Worm (Caenorhabditis elegans): Measurements from ENCODE around the gene catp-8.

catp-8 gene

ce11 chrIV:11433709-11434108, 45.3 kb downstream of the catp-8 start (continued):
- peak; percentile 43 for TF ChIP-seq lin-54 (GFP tag; optimal IDR thresholded peaks at IDR 0.05)
- no peak for TF ChIP-seq die-1 (tag; optimal IDR thresholded peaks at IDR 0.05)
- no peak for TF ChIP-seq lin-35 (GFP tag; optimal IDR thresholded peaks at IDR 0.05)
- no peak for TF ChIP-seq F52B5.7 (tag; optimal IDR thresholded peaks at IDR 0.05)
- TF ChIP-seq dpl-1 (GFP tag; optimal IDR thresholded peaks at IDR 0.05), result peak; percentile 32
- no peak for TF ChIP-seq nhr-179 (tag; optimal IDR thresholded peaks at IDR 0.05)
- TF ChIP-seq ets-4 (GFP tag; optimal IDR thresholded peaks at IDR 0.05), result no peak
- no peak for TF ChIP-seq ceh-79 (tag; optimal IDR thresholded peaks at IDR 0.05)
- no peak for TF ChIP-seq hmg-20 (GFP tag; IDR thresholded peaks at IDR 0.05)
- TF ChIP-seq nfya-1 (tag; optimal IDR thresholded peaks at IDR 0.05; ENCODE audit: borderline replicate concordance, insufficient read depth), result no peak
- no peak for TF ChIP-seq nhr-90 (tag; optimal IDR thresholded peaks at IDR 0.05)
- no peak for TF ChIP-seq tbx-9 (tag; optimal IDR thresholded peaks at IDR 0.05; ENCODE audit: borderline replicate concordance)
- TF ChIP-seq D2030.7 (GFP tag; IDR thresholded peaks at IDR 0.05), result no peak
- no peak for TF ChIP-seq rpc-1 (optimal IDR thresholded peaks at IDR 0.05)
- TF ChIP-seq rpc-1 (tag; optimal IDR thresholded peaks at IDR 0.05), result no peak
- TF ChIP-seq ztf-6 (GFP tag; IDR thresholded peaks at IDR 0.05), result no peak
- TF ChIP-seq ztf-25 (GFP tag; IDR thresholded peaks at IDR 0.05), result no peak
- no peak for TF ChIP-seq snpc-1.3 (tag; optimal IDR thresholded peaks at IDR 0.05; ENCODE audit: insufficient read depth)
- TF ChIP-seq K11D2.4 (GFP tag; IDR thresholded peaks at IDR 0.05), result no peak
- TF ChIP-seq K12H6.12 (tag; optimal IDR thresholded peaks at IDR 0.05), result no peak
- TF ChIP-seq dpff-1 (tag; optimal IDR thresholded peaks at IDR 0.05), result no peak
- no peak for TF ChIP-seq madf-3 (GFP tag; IDR thresholded peaks at IDR 0.05)
- TF ChIP-seq F55B11.4 (tag; optimal IDR thresholded peaks at IDR 0.05; ENCODE audit: borderline replicate concordance, insufficient read depth), result no peak
- no peak for TF ChIP-seq egl-18 (GFP tag; IDR thresholded peaks at IDR 0.05)
- TF ChIP-seq zim-3 (tag; optimal IDR thresholded peaks at IDR 0.05), result no peak
- no peak for TF ChIP-seq sea-2 (GFP tag; IDR thresholded peaks at IDR 0.05)
- 0 out of 2 replicates have a peak, but pooled peaks have one; percentile 27 for TF ChIP-seq rcor-1 (GFP tag; IDR thresholded peaks at IDR 0.05)
- TF ChIP-seq lin-40 (tag; optimal IDR thresholded peaks at IDR 0.05), result peak; percentile 59
- no peak for TF ChIP-seq B0035.1 (tag; optimal IDR thresholded peaks at IDR 0.05)
- TF ChIP-seq let-526 (GFP tag; IDR thresholded peaks at IDR 0.05), result no peak
- no peak for TF ChIP-seq mxl-1 (tag; optimal IDR thresholded peaks at IDR 0.05)
- TF ChIP-seq aptf-2 (GFP tag; conservative IDR thresholded peaks at IDR 0.05), result no peak
- TF ChIP-seq Y67H2A.10 (GFP tag; conservative IDR thresholded peaks at IDR 0.05), result no peak
- TF ChIP-seq mel-28 (tag; optimal IDR thresholded peaks at IDR 0.05; ENCODE audit: borderline replicate concordance), result no peak
- no peak for TF ChIP-seq ztf-26 (tag; optimal IDR thresholded peaks at IDR 0.05)
- no peak for TF ChIP-seq B0336.3 (GFP tag; IDR thresholded peaks at IDR 0.05)
- peak; percentile 21 for TF ChIP-seq lsl-1 (GFP tag; optimal IDR thresholded peaks at IDR 0.05)
- no peak for TF ChIP-seq Y95B8A.8 (GFP tag; IDR thresholded peaks at IDR 0.05)
- TF ChIP-seq ceh-91 (GFP tag; IDR thresholded peaks at IDR 0.05), result no peak
- no peak for TF ChIP-seq T07F8.4 (tag; optimal IDR thresholded peaks at IDR 0.05)
- no peak for TF ChIP-seq F57A8.1 (GFP tag; optimal IDR thresholded peaks at IDR 0.05)
- TF ChIP-seq ama-1 (optimal IDR thresholded peaks at IDR 0.05), result no peak
- TF ChIP-seq ama-1 (GFP tag; optimal IDR thresholded peaks at IDR 0.05), result no peak
- TF ChIP-seq hlh-26 (GFP tag; conservative IDR thresholded peaks at IDR 0.05), result no peak
- no peak for TF ChIP-seq egrh-3 (GFP tag; IDR thresholded peaks at IDR 0.05)
- TF ChIP-seq ztf-22 (GFP tag; optimal IDR thresholded peaks at IDR 0.05), result no peak
- peak; percentile 1 for TF ChIP-seq pha-4 (tag; optimal IDR thresholded peaks at IDR 0.05)
- no peak for TF ChIP-seq lsy-27 (tag; optimal IDR thresholded peaks at IDR 0.05; ENCODE audit: borderline replicate concordance, insufficient read depth)
- TF ChIP-seq ccch-3 (GFP tag; optimal IDR thresholded peaks at IDR 0.05), result no peak
- no peak for TF ChIP-seq bed-1 (GFP tag; IDR thresholded peaks at IDR 0.05)

Measured in whole organism, young adult.